Worm (Caenorhabditis elegans) whole organism, L4 larva: Measurements from ENCODE around the gene npp-24.

Experiments used
- F26F4.8 ChIP-seq: fragments of 200-800 bp; sonication (Bioruptor generic); conservative IDR thresholded peaks from 2 replicates; pipeline ENCODE4 v1.3.6; 2022; ENCODE audit warnings: missing genetic modification characterization, missing compliant biosample characterization
- Y105C5A.15 ChIP-seq: fragments of 200-800 bp; sonication (Bioruptor generic); IDR thresholded peaks from 2 replicates; pipeline ENCODE4 v1.3.6; 2022; ENCODE audit warnings: missing genetic modification characterization, missing compliant biosample characterization
- Y48G9A.11 ChIP-seq: fragments of 200-800 bp; sonication (Bioruptor generic); IDR thresholded peaks from 2 replicates; pipeline ENCODE4 v1.3.6; 2022; ENCODE audit warnings: missing genetic modification reagents, missing genetic modification characterization, missing compliant biosample characterization
- Y5F2A.4 ChIP-seq: fragments of 200-800 bp; sonication (Bioruptor generic); optimal IDR thresholded peaks from 2 replicates; lab custom pipeline; 2018; ENCODE audit warnings: mild to moderate bottlenecking, missing genetic modification characterization, missing compliant biosample characterization
- Y75B8A.6 ChIP-seq: fragments of 200-800 bp; sonication (Bioruptor generic); IDR thresholded peaks from 2 replicates; pipeline ENCODE4 v1.3.6; 2022; ENCODE audit warnings: missing genetic modification reagents, missing genetic modification characterization, missing compliant biosample characterization
- aly-2 ChIP-seq: sonication (generic microtip); optimal IDR thresholded peaks from 2 replicates; lab custom pipeline; 2018; ENCODE audit warnings: missing biosample characterization, missing genetic modification characterization
- arid-1 ChIP-seq: fragments of 200-800 bp; sonication (Bioruptor generic); conservative IDR thresholded peaks from 2 replicates; pipeline ENCODE4 v1.3.6; 2022; ENCODE audit warnings: missing genetic modification reagents, missing genetic modification characterization, missing compliant biosample characterization
- ceh-28 ChIP-seq: fragments of 150-350 bp; optimal IDR thresholded peaks from 2 replicates; lab custom pipeline; 2014; ENCODE audit warnings: missing biosample characterization, missing genetic modification reagents, missing genetic modification characterization
- ces-1 ChIP-seq: fragments of 150-350 bp; sonication (generic microtip); optimal IDR thresholded peaks from 4 replicates; lab custom pipeline; 2014; ENCODE audit warnings: missing biosample characterization, missing genetic modification reagents, missing genetic modification characterization
- cey-2 ChIP-seq: sonication (generic microtip); optimal IDR thresholded peaks from 3 replicates; lab custom pipeline; 2017; ENCODE audit warnings: missing genetic modification characterization, mild to moderate bottlenecking, missing compliant biosample characterization, antibody characterized with exemption, borderline replicate concordance; ENCODE audit not compliant: insufficient read depth
- ctbp-1 ChIP-seq: fragments of 200-800 bp; sonication (Bioruptor generic); IDR thresholded peaks from 2 replicates; pipeline ENCODE4 v1.3.6; 2022; ENCODE audit warnings: missing genetic modification reagents, missing genetic modification characterization, missing compliant biosample characterization
- daf-12 ChIP-seq: fragments of 150-350 bp; optimal IDR thresholded peaks from 2 replicates; lab custom pipeline; 2014; ENCODE audit warnings: missing biosample characterization, missing genetic modification reagents, missing genetic modification characterization
- daf-16 ChIP-seq, 3 experiments: sonication (generic microtip); optimal IDR thresholded peaks; 2 replicates each; lab custom pipeline; 2016 to 2017; ENCODE audit warnings: missing genetic modification characterization in 3 of 3, missing genetic modification reagents in 3 of 3, mild to moderate bottlenecking in 2 of 3, missing compliant biosample characterization in 2 of 3, missing biosample characterization in 1 of 3, moderate library complexity in 1 of 3
- daf-19 ChIP-seq: fragments of 200-800 bp; sonication (Bioruptor generic); conservative IDR thresholded peaks from 2 replicates; pipeline ENCODE4 v1.3.6; 2022; ENCODE audit warnings: missing genetic modification characterization, missing compliant biosample characterization
- daf-8 ChIP-seq: fragments of 200-800 bp; sonication (Bioruptor generic); IDR thresholded peaks from 2 replicates; pipeline ENCODE4 v1.3.6; 2022; ENCODE audit warnings: missing genetic modification characterization, missing compliant biosample characterization
- dmd-8 ChIP-seq: fragments of 200-800 bp; sonication (Bioruptor generic); IDR thresholded peaks from 2 replicates; pipeline ENCODE4 v1.3.6; 2022; ENCODE audit warnings: missing genetic modification characterization, missing compliant biosample characterization
- duxl-1 ChIP-seq: sonication (generic microtip); optimal IDR thresholded peaks from 2 replicates; lab custom pipeline; 2016; ENCODE audit warnings: mild to moderate bottlenecking, missing genetic modification characterization, moderate library complexity, missing compliant biosample characterization; ENCODE audit not compliant: poor library complexity
- egl-43 ChIP-seq: fragments of 200-800 bp; sonication (Bioruptor generic); IDR thresholded peaks from 2 replicates; pipeline ENCODE4 v1.3.6; 2022; ENCODE audit warnings: missing genetic modification reagents, missing genetic modification characterization, missing compliant biosample characterization
- fkh-10 ChIP-seq: fragments of 150-350 bp; optimal IDR thresholded peaks from 2 replicates; lab custom pipeline; 2014; ENCODE audit warnings: missing biosample characterization, missing genetic modification reagents, missing genetic modification characterization
- fos-1 ChIP-seq: fragments of 150-350 bp; optimal IDR thresholded peaks from 2 replicates; lab custom pipeline; 2014; ENCODE audit warnings: missing biosample characterization, missing genetic modification characterization
- hif-1 ChIP-seq, 2 experiments: sonication (generic microtip); optimal IDR thresholded peaks; 2 replicates each; lab custom pipeline; 2016 to 2017; ENCODE audit warnings: missing compliant biosample characterization in 2 of 2, missing genetic modification characterization in 2 of 2, missing genetic modification reagents in 2 of 2, missing genotype in 2 of 2, mild to moderate bottlenecking in 1 of 2
- hlh-30 ChIP-seq: sonication (generic microtip); optimal IDR thresholded peaks from 2 replicates; lab custom pipeline; 2017; ENCODE audit warnings: antibody characterized with exemption, mild to moderate bottlenecking, missing genetic modification characterization, missing compliant biosample characterization; ENCODE audit not compliant: insufficient read depth
- jun-1 ChIP-seq: fragments of 150-350 bp; optimal IDR thresholded peaks from 2 replicates; lab custom pipeline; 2014; ENCODE audit warnings: missing biosample characterization, missing genetic modification reagents, missing genetic modification characterization
- lim-7 ChIP-seq: fragments of 200-800 bp; sonication (Bioruptor generic); IDR thresholded peaks from 2 replicates; pipeline ENCODE4 v1.3.6; 2022; ENCODE audit warnings: missing genetic modification characterization, missing compliant biosample characterization
- lin-1 ChIP-seq: fragments of 200-800 bp; sonication (Bioruptor generic); IDR thresholded peaks from 2 replicates; pipeline ENCODE4 v1.3.6; 2022; ENCODE audit warnings: missing genetic modification reagents, missing genetic modification characterization, missing compliant biosample characterization
- lin-13 ChIP-seq: fragments of 150-350 bp; optimal IDR thresholded peaks from 2 replicates; lab custom pipeline; 2014; ENCODE audit warnings: missing biosample characterization, missing genetic modification reagents, missing genetic modification characterization
- lin-38 ChIP-seq: fragments of 200-800 bp; sonication (Bioruptor generic); IDR thresholded peaks from 2 replicates; pipeline ENCODE4 v1.3.6; 2022; ENCODE audit warnings: missing genetic modification reagents, missing genetic modification characterization, missing compliant biosample characterization
- lsy-2 ChIP-seq, 2 experiments: fragments of 150-350 bp in 1 of 2; sonication (generic microtip) in 1 of 2; optimal IDR thresholded peaks; 2 replicates each; lab custom pipeline; 2014 to 2017; ENCODE audit warnings: missing biosample characterization in 2 of 2, missing genetic modification characterization in 2 of 2
- madf-5 ChIP-seq, 2 experiments: fragments of 200-800 bp; sonication (Bioruptor generic); IDR thresholded peaks; 2 replicates each; pipeline ENCODE4 v1.3.6; 2022; ENCODE audit warnings: missing compliant biosample characterization in 2 of 2, missing genetic modification characterization in 2 of 2
- mep-1 ChIP-seq: fragments of 150-350 bp; sonication (generic microtip); optimal IDR thresholded peaks from 3 replicates; lab custom pipeline; 2014; ENCODE audit warnings: missing biosample characterization, missing genetic modification characterization
- mxl-2 ChIP-seq: fragments of 200-800 bp; sonication (Bioruptor generic); conservative IDR thresholded peaks from 2 replicates; pipeline ENCODE4 v1.3.6; 2022; ENCODE audit warnings: missing genetic modification reagents, missing genetic modification characterization, missing compliant biosample characterization
- nhr-111 ChIP-seq: fragments of 200-800 bp; sonication (Bioruptor generic); optimal IDR thresholded peaks from 2 replicates; lab custom pipeline; 2018; ENCODE audit warnings: mild to moderate bottlenecking, missing genetic modification characterization, missing compliant biosample characterization
- nhr-237 ChIP-seq: sonication (generic microtip); optimal IDR thresholded peaks from 2 replicates; lab custom pipeline; 2017; ENCODE audit warnings: missing biosample characterization, missing genetic modification characterization
- nhr-25 ChIP-seq: sonication (generic microtip); optimal IDR thresholded peaks from 2 replicates; lab custom pipeline; 2017; ENCODE audit warnings: missing genetic modification characterization, mild to moderate bottlenecking, missing compliant biosample characterization, antibody characterized with exemption, moderate library complexity, borderline replicate concordance; ENCODE audit not compliant: insufficient read depth
- nhr-28 ChIP-seq: fragments of 150-350 bp; optimal IDR thresholded peaks from 2 replicates; lab custom pipeline; 2014; ENCODE audit warnings: missing biosample characterization, missing genetic modification characterization
- nhr-41 ChIP-seq: fragments of 200-800 bp; sonication (Bioruptor generic); IDR thresholded peaks from 2 replicates; pipeline ENCODE4 v1.3.6; 2022; ENCODE audit warnings: missing genetic modification reagents, missing genetic modification characterization, missing compliant biosample characterization
- nhr-48 ChIP-seq: sonication (generic microtip); optimal IDR thresholded peaks from 2 replicates; lab custom pipeline; 2016; ENCODE audit warnings: mild to moderate bottlenecking, missing genetic modification characterization, missing compliant biosample characterization
- pha-4 ChIP-seq, 2 experiments: fragments of 150-350 bp in 1 of 2; fragments of 200-800 bp in 1 of 2; sonication (Bioruptor generic) in 1 of 2; IDR thresholded peaks in 1 of 2; optimal IDR thresholded peaks in 1 of 2; 2 replicates each; pipeline versions ENCODE4 v1.3.6 to Lab custom; 2014 to 2022; ENCODE audit warnings: missing genetic modification characterization in 2 of 2, missing genetic modification reagents in 2 of 2, missing biosample characterization in 1 of 2, missing compliant biosample characterization in 1 of 2
- sdz-12 ChIP-seq: fragments of 200-800 bp; sonication (Bioruptor generic); optimal IDR thresholded peaks from 2 replicates; lab custom pipeline; 2018; ENCODE audit warnings: mild to moderate bottlenecking, missing genetic modification characterization, missing compliant biosample characterization
- set-16 ChIP-seq: fragments of 200-800 bp; sonication (Bioruptor generic); IDR thresholded peaks from 2 replicates; pipeline ENCODE4 v1.3.6; 2022; ENCODE audit warnings: missing genetic modification reagents, missing genetic modification characterization, missing compliant biosample characterization
- skn-1 ChIP-seq: fragments of 150-350 bp; optimal IDR thresholded peaks from 2 replicates; lab custom pipeline; 2014; ENCODE audit warnings: missing biosample characterization, missing genetic modification characterization
- spr-1 ChIP-seq: sonication (generic microtip); optimal IDR thresholded peaks from 2 replicates; lab custom pipeline; 2016; ENCODE audit warnings: mild to moderate bottlenecking, missing genetic modification characterization, missing compliant biosample characterization
- spr-3 ChIP-seq: fragments of 200-800 bp; sonication (Bioruptor generic); optimal IDR thresholded peaks from 2 replicates; lab custom pipeline; 2018; ENCODE audit warnings: mild to moderate bottlenecking, missing genetic modification characterization, missing compliant biosample characterization
- tra-1 ChIP-seq: fragments of 200-800 bp; sonication (Bioruptor generic); IDR thresholded peaks from 2 replicates; pipeline ENCODE4 v1.3.6; 2022; ENCODE audit warnings: missing genetic modification reagents, missing genetic modification characterization, missing compliant biosample characterization
- unc-130 ChIP-seq: sonication (generic microtip); optimal IDR thresholded peaks from 2 replicates; lab custom pipeline; 2016; ENCODE audit warnings: missing genetic modification reagents, missing genetic modification characterization, missing compliant biosample characterization
- zfp-2 ChIP-seq: sonication (generic microtip); optimal IDR thresholded peaks from 2 replicates; lab custom pipeline; 2016; ENCODE audit warnings: mild to moderate bottlenecking, missing genetic modification characterization, missing compliant biosample characterization
- zip-2 ChIP-seq: fragments of 150-350 bp; optimal IDR thresholded peaks from 2 replicates; lab custom pipeline; 2014; ENCODE audit warnings: missing biosample characterization, missing genetic modification characterization

Gene npp-24

DNA sequence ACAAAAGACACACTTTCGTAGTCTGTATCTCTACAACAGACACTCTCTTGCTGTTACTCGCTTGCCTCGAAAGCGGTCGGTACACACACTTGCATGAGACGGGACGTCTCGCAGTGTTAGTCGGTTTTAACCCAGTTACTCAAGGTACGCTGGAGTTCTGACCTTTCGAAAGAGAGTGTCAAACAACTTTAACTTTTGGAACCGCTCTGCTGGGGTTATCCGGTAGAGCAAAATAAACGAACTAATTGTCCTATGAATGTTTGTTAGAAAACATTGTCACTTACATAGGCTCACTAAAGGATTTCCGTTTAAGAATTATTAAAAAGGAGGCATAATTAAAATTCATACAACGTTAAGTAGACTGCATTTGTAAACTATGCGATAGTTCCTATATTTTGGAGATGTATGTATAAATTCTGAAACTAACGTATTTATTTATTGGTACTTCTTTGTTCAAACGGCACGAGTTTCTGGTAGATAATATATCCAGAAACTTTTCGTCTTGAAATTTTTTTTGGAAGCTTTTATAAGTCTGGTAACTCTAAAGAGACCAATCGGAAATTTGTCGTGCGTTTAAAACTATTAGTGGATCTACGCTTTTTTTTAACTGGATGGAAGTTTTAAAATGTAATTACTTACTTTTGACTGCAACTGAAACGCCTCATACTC, 37.9 kb downstream of the npp-24 start (continued):
- TF ChIP-seq egl-43 (peak; percentile 99), F26F4.8 (GFP tag; lab: Robert Waterston, UW) (no peak), duxl-1 (peak; percentile 96), nhr-48 (tag; lab: Kevin White, UChicago) (peak; percentile 95), madf-5 (GFP tag; IDR thresholded peaks at IDR 0.05; lab: Robert Waterston, UW) (peak in 1 of 2 experiments; percentile 33; a peak in 1 of 4 replicates), ctbp-1 (GFP tag; lab: Robert Waterston, UW) (peak; percentile 99), daf-19 (GFP tag; lab: Robert Waterston, UW) (peak; percentile 95), Y75B8A.6 (GFP tag; lab: Robert Waterston, UW) (peak; percentile 76; the same call in 1 of the 2 replicates), nhr-111 (GFP tag; lab: Kevin White, UChicago) (peak; percentile 97), mep-1 (tag; lab: Kevin White, UChicago) (peak; percentile 99), lin-13 (peak; percentile 92), nhr-28 (tag; lab: Kevin White, UChicago) (peak; percentile 95), tra-1 (GFP tag; lab: Robert Waterston, UW) (peak; percentile 96), nhr-41 (GFP tag; lab: Robert Waterston, UW) (peak; percentile 88), fkh-10 (GFP tag; lab: Kevin White, UChicago) (peak; percentile 98), lin-38 (GFP tag; lab: Robert Waterston, UW) (peak; percentile 90), nhr-237 (tag; lab: Kevin White, UChicago) (peak; percentile 65), Y48G9A.11 (GFP tag; lab: Robert Waterston, UW) (peak; percentile 75), zip-2 (tag; lab: Kevin White, UChicago) (peak; percentile 92), daf-12 (no peak), dmd-8 (GFP tag; lab: Robert Waterston, UW) (peak; percentile 61; the same call in 1 of the 2 replicates), Y105C5A.15 (GFP tag; lab: Robert Waterston, UW) (peak; percentile 83), pha-4 (GFP tag; IDR thresholded peaks at IDR 0.05; lab: Robert Waterston, UW) (peak; percentile 96), pha-4 (tag; optimal IDR thresholded peaks at IDR 0.05; lab: Kevin White, UChicago) (peak; percentile 88), zfp-2 (tag; lab: Kevin White, UChicago) (peak; percentile 79), hlh-30 (tag; lab: Kevin White, UChicago) (peak; percentile 94), daf-16 (GFP tag; optimal IDR thresholded peaks at IDR 0.05; lab: Kevin White, UChicago) (peak; percentile 83 to 90), daf-16 (tag; optimal IDR thresholded peaks at IDR 0.05; lab: Kevin White, UChicago) (peak; percentile 94), hif-1 (tag; optimal IDR thresholded peaks at IDR 0.05; lab: Kevin White, UChicago) (peak; percentile 69 to 89), aly-2 (peak; percentile 87), cey-2 (tag; lab: Kevin White, UChicago) (peak; percentile 92), arid-1 (GFP tag; lab: Robert Waterston, UW) (peak; percentile 96), lsy-2 (tag; optimal IDR thresholded peaks at IDR 0.05; lab: Kevin White, UChicago) (peak; percentile 94 to 96), fos-1 (peak; percentile 77), mxl-2 (GFP tag; lab: Robert Waterston, UW) (peak; percentile 85; the same call in 1 of the 2 replicates), spr-3 (GFP tag; lab: Kevin White, UChicago) (peak; percentile 99), unc-130 (GFP tag; lab: Kevin White, UChicago) (peak; percentile 34), lin-1 (GFP tag; lab: Robert Waterston, UW) (peak; percentile 95), sdz-12 (GFP tag; lab: Kevin White, UChicago) (peak; percentile 94), lim-7 (peak; percentile 78), daf-8 (GFP tag; lab: Robert Waterston, UW) (peak; percentile 84; the same call in 1 of the 2 replicates), nhr-25 (tag; lab: Kevin White, UChicago) (peak; percentile 97), ces-1 (GFP tag; lab: Kevin White, UChicago) (peak; percentile 93), Y5F2A.4 (GFP tag; lab: Kevin White, UChicago) (peak; percentile 86), jun-1 (tag; lab: Kevin White, UChicago) (peak; percentile 97), spr-1 (peak; percentile 97), skn-1 (tag; lab: Kevin White, UChicago) (peak; percentile 69), set-16 (GFP tag; lab: Robert Waterston, UW) (peak; percentile 71), ceh-28 (tag; lab: Kevin White, UChicago) (peak; percentile 33)
